Fruit fly (Drosophila melanogaster) whole organism, adult: ENCODE results near the gene CG17648.

Experiments
- CG14711 ChIP-seq: fragments of 200-800 bp; sonication (Bioruptor generic); optimal IDR thresholded peaks from 2 replicates; lab custom pipeline; 2018; ENCODE audit warnings: missing biosample characterization, mild to moderate bottlenecking, missing genetic modification characterization, moderate library complexity
- CG7101 ChIP-seq: fragments of 200-800 bp; sonication (Bioruptor generic); optimal IDR thresholded peaks from 2 replicates; lab custom pipeline; 2018; ENCODE audit warnings: missing biosample characterization, mild to moderate bottlenecking, missing genetic modification characterization, moderate library complexity
- kay ChIP-seq: fragments of 200-800 bp; sonication (Bioruptor generic); peaks from one replicate; lab custom pipeline; 2016; ENCODE audit warnings: missing biosample characterization, missing genetic modification characterization, borderline replicate concordance
- toe ChIP-seq: fragments of 200-800 bp; sonication (Bioruptor generic); optimal IDR thresholded peaks from 2 replicates; lab custom pipeline; 2016; ENCODE audit warnings: missing biosample characterization, missing genetic modification characterization

dm6 chr2L:1758853-1759252 is 6.7 kb downstream of the CG17648 start, which contains the start of gene CG17650:
- TF ChIP-seq toe (no peak), CG7101 (no peak), kay (GFP tag; lab: Kevin White, UChicago) (no peak), CG14711 (tag; lab: Kevin White, UChicago) (no peak)
